Worm (Caenorhabditis elegans): ENCODE results near the gene polq-1.

polq-1 gene

DNA sequence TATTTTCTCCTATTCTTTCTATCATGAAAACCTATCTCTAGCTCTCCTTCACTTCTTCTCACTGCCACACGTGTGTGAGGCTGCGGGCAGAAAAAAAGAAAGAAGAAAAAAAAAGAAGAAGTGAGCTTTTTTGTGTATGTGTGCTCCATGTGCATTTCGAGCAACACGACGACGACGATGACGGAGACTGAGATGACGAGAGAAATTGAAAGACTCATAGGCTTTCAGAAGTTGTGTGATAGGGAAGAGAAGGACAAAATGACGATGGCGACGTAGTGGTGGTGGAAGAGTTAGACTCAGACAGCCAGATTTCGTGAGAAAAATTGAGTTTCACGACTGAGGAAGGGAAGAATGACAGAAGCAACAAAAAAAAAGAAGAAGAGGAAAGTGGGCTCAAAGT, 42.5 kb upstream of the polq-1 start (continued):
- peak in 1 of 2 experiments; percentile 46 for TF ChIP-seq egl-27 (tag; optimal IDR thresholded peaks at IDR 0.05)
- peak; percentile 7 for TF ChIP-seq lin-13 (GFP tag; optimal IDR thresholded peaks at IDR 0.05)
- peak; percentile 66 to 80 for TF ChIP-seq mdl-1 (tag; optimal IDR thresholded peaks at IDR 0.05)
- TF ChIP-seq dsc-1 (tag; optimal IDR thresholded peaks at IDR 0.05), result peak; percentile 72
- peak; percentile 12 for TF ChIP-seq ceh-8 (GFP tag; optimal IDR thresholded peaks at IDR 0.05)
- TF ChIP-seq mef-2 (tag; optimal IDR thresholded peaks at IDR 0.05), result no peak
- peak; percentile 37 for TF ChIP-seq nhr-20 (tag; optimal IDR thresholded peaks at IDR 0.05)
- no peak for TF ChIP-seq ets-5 (GFP tag; IDR thresholded peaks at IDR 0.05)
- TF ChIP-seq unc-30 (tag; optimal IDR thresholded peaks at IDR 0.05), result no peak
- TF ChIP-seq fos-1 (tag; optimal IDR thresholded peaks at IDR 0.05), result peak; percentile 40
- TF ChIP-seq nhr-47 (tag; optimal IDR thresholded peaks at IDR 0.05), result peak; percentile 81
- TF ChIP-seq irx-1 (tag; optimal IDR thresholded peaks at IDR 0.05), result peak; percentile 51
- TF ChIP-seq ceh-90 (tag; optimal IDR thresholded peaks at IDR 0.05), result no peak
- no peak for TF ChIP-seq zip-4 (GFP tag; optimal IDR thresholded peaks at IDR 0.05)
- TF ChIP-seq mab-9 (GFP tag; IDR thresholded peaks at IDR 0.05), result 0 out of 2 replicates have a peak, but pooled peaks have one; percentile 49
- TF ChIP-seq pag-3 (tag; optimal IDR thresholded peaks at IDR 0.05; ENCODE audit: borderline replicate concordance, insufficient read depth), result peak; percentile 29
- peak in 1 of 2 experiments; percentile 56 for TF ChIP-seq lin-35 (GFP tag; optimal IDR thresholded peaks at IDR 0.05)
- peak; percentile 47 for TF ChIP-seq rnt-1 (tag; optimal IDR thresholded peaks at IDR 0.05)
- no peak for TF ChIP-seq hpl-2 (GFP tag; optimal IDR thresholded peaks at IDR 0.05)
- 0 out of 2 replicates have a peak, but pooled peaks have one; percentile 27 for TF ChIP-seq nhr-19 (GFP tag; conservative IDR thresholded peaks at IDR 0.05)
- peak; percentile 96 for TF ChIP-seq fkh-10 (GFP tag; optimal IDR thresholded peaks at IDR 0.05)
- no peak for TF ChIP-seq lir-3 (tag; optimal IDR thresholded peaks at IDR 0.05; ENCODE audit: poor library complexity)
- TF ChIP-seq jun-1 (tag; optimal IDR thresholded peaks at IDR 0.05), result peak; percentile 4
- TF ChIP-seq fkh-4 (tag; optimal IDR thresholded peaks at IDR 0.05; ENCODE audit: borderline replicate concordance), result no peak
- peak; percentile 62 for TF ChIP-seq tbx-2 (tag; optimal IDR thresholded peaks at IDR 0.05)
- TF ChIP-seq dpl-1 (GFP tag; optimal IDR thresholded peaks at IDR 0.05), result peak; percentile 6 to 33 (median 17)
- peak; percentile 45 to 87 for TF ChIP-seq lsy-2 (tag; optimal IDR thresholded peaks at IDR 0.05)
- TF ChIP-seq snu-23 (GFP tag; optimal IDR thresholded peaks at IDR 0.05), result peak; percentile 75
- no peak for TF ChIP-seq ztf-11 (tag; optimal IDR thresholded peaks at IDR 0.05)
- peak; percentile 18 for TF ChIP-seq C16A3.4 (tag; optimal IDR thresholded peaks at IDR 0.05)
- peak; percentile 96 for TF ChIP-seq lin-14 (GFP tag; optimal IDR thresholded peaks at IDR 0.05)
- TF ChIP-seq ama-1 (optimal IDR thresholded peaks at IDR 0.05), result no peak
- TF ChIP-seq xbp-1 (tag; optimal IDR thresholded peaks at IDR 0.05), result peak; percentile 58
- peak; percentile 54 for TF ChIP-seq efl-1 (optimal IDR thresholded peaks at IDR 0.05)
- TF ChIP-seq efl-1 (GFP tag; optimal IDR thresholded peaks at IDR 0.05 in 1 of 2), result peak; percentile 33 to 74
- peak; percentile 78 for TF ChIP-seq swsn-7 (tag; optimal IDR thresholded peaks at IDR 0.05)
- no peak for TF ChIP-seq blmp-1 (tag; optimal IDR thresholded peaks at IDR 0.05)

DNA sequence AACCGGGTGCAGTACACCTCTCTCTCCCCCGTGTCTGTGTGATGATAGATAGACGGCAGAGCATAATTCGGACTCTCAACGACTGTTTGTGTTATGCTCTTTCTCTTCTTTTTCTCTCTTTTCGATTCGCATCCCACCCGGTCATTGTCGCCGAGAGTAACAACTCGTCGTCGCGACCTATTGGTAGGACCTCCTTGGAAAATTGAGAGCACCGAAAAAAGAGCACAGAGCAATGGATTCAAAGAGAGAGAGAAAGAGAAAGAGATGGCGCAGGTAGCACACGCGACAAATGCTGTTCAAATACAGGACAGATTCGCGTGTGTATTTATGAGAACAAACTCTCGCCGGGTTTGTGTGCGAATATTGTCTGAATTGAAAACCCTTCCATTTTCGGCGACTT, 40.7 kb upstream of the polq-1 start:
- TF ChIP-seq ets-5 (GFP tag; IDR thresholded peaks at IDR 0.05) (no peak), nhr-237 (tag; optimal IDR thresholded peaks at IDR 0.05) (no peak), ceh-90 (tag; optimal IDR thresholded peaks at IDR 0.05) (no peak), alr-1 (tag; optimal IDR thresholded peaks at IDR 0.05; ENCODE audit: borderline replicate concordance) (no peak), unc-62 (GFP tag; optimal IDR thresholded peaks at IDR 0.05) (no peak), zag-1 (tag; optimal IDR thresholded peaks at IDR 0.05) (no peak), xbp-1 (tag; optimal IDR thresholded peaks at IDR 0.05) (no peak), ztf-11 (tag; optimal IDR thresholded peaks at IDR 0.05) (no peak), fkh-8 (tag; optimal IDR thresholded peaks at IDR 0.05) (peak; percentile 10), hlh-4 (tag; optimal IDR thresholded peaks at IDR 0.05) (no peak), sup-37 (GFP tag; optimal IDR thresholded peaks at IDR 0.05) (no peak), elt-2 (tag; optimal IDR thresholded peaks at IDR 0.05) (no peak), unc-98 (GFP tag; IDR thresholded peaks at IDR 0.05) (no peak), ces-1 (GFP tag; optimal IDR thresholded peaks at IDR 0.05) (no peak), nhr-77 (tag; optimal IDR thresholded peaks at IDR 0.05) (peak; percentile 11), egl-27 (tag; optimal IDR thresholded peaks at IDR 0.05) (no peak), pag-3 (tag; optimal IDR thresholded peaks at IDR 0.05; ENCODE audit: borderline replicate concordance, insufficient read depth) (no peak), ceh-63 (GFP tag; optimal IDR thresholded peaks at IDR 0.05) (no peak), F16B12.6 (tag; optimal IDR thresholded peaks at IDR 0.05) (no peak), nhr-47 (tag; optimal IDR thresholded peaks at IDR 0.05) (peak; percentile 13), lin-14 (GFP tag; optimal IDR thresholded peaks at IDR 0.05) (peak; percentile 75), nhr-71 (tag; optimal IDR thresholded peaks at IDR 0.05) (peak; percentile 70), C16A3.4 (tag; optimal IDR thresholded peaks at IDR 0.05) (no peak), lin-39 (tag; optimal IDR thresholded peaks at IDR 0.05) (no peak)
